Fruit fly (Drosophila melanogaster) whole organism, embryonic: ENCODE results near the gene wrm2.

ENCODE experiments used
- Adf1 ChIP-seq: fragments of 200-800 bp; sonication (Bioruptor generic); IDR thresholded peaks from 2 replicates; pipeline ENCODE4 v1.3.6; 2022; ENCODE audit warnings: missing biosample characterization, missing genetic modification characterization
- CG14441 ChIP-seq: fragments of 200-800 bp; sonication (Bioruptor generic); IDR thresholded peaks from 2 replicates; pipeline ENCODE4 v1.3.6; 2022; ENCODE audit warnings: missing biosample characterization, missing genetic modification characterization
- CG1603 ChIP-seq: fragments of 200-800 bp; sonication (Bioruptor generic); optimal IDR thresholded peaks from 2 replicates; lab custom pipeline; 2019; ENCODE audit warnings: missing biosample characterization, mild to moderate bottlenecking, missing genetic modification characterization, moderate library complexity
- CG1647 ChIP-seq: fragments of 200-800 bp; sonication (Bioruptor generic); optimal IDR thresholded peaks from 3 replicates; lab custom pipeline; 2016; ENCODE audit warnings: missing biosample characterization, missing genetic modification characterization
- CG17328 ChIP-seq: fragments of 200-800 bp; sonication (Bioruptor generic); IDR thresholded peaks from 2 replicates; pipeline ENCODE4 v1.3.6; 2022; ENCODE audit warnings: missing biosample characterization, missing genetic modification characterization
- CG17359 ChIP-seq: fragments of 200-800 bp; sonication (Bioruptor generic); optimal IDR thresholded peaks from 3 replicates; lab custom pipeline; 2018; ENCODE audit warnings: missing biosample characterization, mild to moderate bottlenecking, missing genetic modification characterization, moderate library complexity
- CG18476 ChIP-seq: fragments of 200-800 bp; sonication (Bioruptor generic); optimal IDR thresholded peaks from 2 replicates; lab custom pipeline; 2016; ENCODE audit warnings: missing biosample characterization, mild to moderate bottlenecking, missing genetic modification characterization
- CG18599 ChIP-seq: fragments of 200-800 bp; sonication (Bioruptor generic); optimal IDR thresholded peaks from 3 replicates; lab custom pipeline; 2017; ENCODE audit warnings: missing biosample characterization, missing genetic modification characterization, mild to moderate bottlenecking, moderate library complexity, missing genetic modification reagents
- CG2889 ChIP-seq: fragments of 200-800 bp; sonication (Bioruptor generic); IDR thresholded peaks from 3 replicates; pipeline ENCODE4 v1.3.6; 2022; ENCODE audit warnings: missing biosample characterization, missing genetic modification characterization
- CG33557 ChIP-seq: fragments of 200-800 bp; sonication (Bioruptor generic); optimal IDR thresholded peaks from 2 replicates; lab custom pipeline; 2019; ENCODE audit warnings: missing biosample characterization, mild to moderate bottlenecking, missing genetic modification characterization, moderate library complexity
- CG34422 ChIP-seq: fragments of 200-800 bp; sonication (Bioruptor generic); IDR thresholded peaks from 3 replicates; pipeline ENCODE4 v1.3.6; 2022; ENCODE audit warnings: missing biosample characterization, missing genetic modification characterization
- CG4360 ChIP-seq: fragments of 200-800 bp; sonication (Bioruptor generic); IDR thresholded peaks from 2 replicates; pipeline ENCODE4 v1.3.6; 2022; ENCODE audit warnings: missing biosample characterization, missing genetic modification characterization
- CG4424 ChIP-seq: fragments of 200-800 bp; sonication (Bioruptor generic); optimal IDR thresholded peaks from 3 replicates; lab custom pipeline; 2016; ENCODE audit warnings: missing biosample characterization, missing genetic modification characterization
- CG6175 ChIP-seq: fragments of 200-800 bp; sonication (Bioruptor generic); IDR thresholded peaks from 3 replicates; pipeline ENCODE4 v1.3.6; 2022; ENCODE audit warnings: missing biosample characterization, missing genetic modification characterization
- CG6654 ChIP-seq: fragments of 200-800 bp; sonication (Bioruptor generic); optimal IDR thresholded peaks from 2 replicates; lab custom pipeline; 2017; ENCODE audit warnings: missing biosample characterization, mild to moderate bottlenecking, missing genetic modification characterization
- CG8281 ChIP-seq: fragments of 200-800 bp; sonication (Bioruptor generic); optimal IDR thresholded peaks from 2 replicates; lab custom pipeline; 2018; ENCODE audit warnings: missing biosample characterization, mild to moderate bottlenecking, missing genetic modification characterization, moderate library complexity
- CG8924 ChIP-seq: fragments of 200-800 bp; optimal IDR thresholded peaks from 3 replicates; lab custom pipeline; 2019; ENCODE audit warnings: missing biosample characterization, mild to moderate bottlenecking, missing genetic modification characterization, moderate library complexity
- Deaf1 ChIP-seq: fragments of 200-800 bp; optimal IDR thresholded peaks from 3 replicates; lab custom pipeline; 2019; ENCODE audit warnings: missing biosample characterization, mild to moderate bottlenecking, missing genetic modification characterization, moderate library complexity
- Doc3 ChIP-seq: fragments of 200-800 bp; sonication (Bioruptor generic); IDR thresholded peaks from 3 replicates; pipeline ENCODE4 v1.3.6; 2022; ENCODE audit warnings: missing biosample characterization, missing genetic modification characterization; ENCODE audit not compliant: partially characterized antibody
- Elba2 ChIP-seq: fragments of 200-800 bp; sonication (Bioruptor generic); optimal IDR thresholded peaks from 3 replicates; lab custom pipeline; 2016; ENCODE audit warnings: missing biosample characterization, missing genetic modification characterization
- Fer1 ChIP-seq: fragments of 200-800 bp; sonication (Bioruptor generic); optimal IDR thresholded peaks from 2 replicates; lab custom pipeline; 2017; ENCODE audit warnings: missing biosample characterization, mild to moderate bottlenecking, missing genetic modification characterization
- H2.0 ChIP-seq: fragments of 200-800 bp; sonication (Bioruptor generic); IDR thresholded peaks from 2 replicates; pipeline ENCODE4 v1.3.6; 2022; ENCODE audit warnings: missing biosample characterization, missing genetic modification characterization
- Hand ChIP-seq: fragments of 200-800 bp; sonication (Bioruptor generic); optimal IDR thresholded peaks from 2 replicates; lab custom pipeline; 2017; ENCODE audit warnings: mild to moderate bottlenecking, missing biosample characterization, missing genetic modification reagents, missing genetic modification characterization
- Nf-YB ChIP-seq: fragments of 200-800 bp; sonication (Bioruptor generic); optimal IDR thresholded peaks from 3 replicates; lab custom pipeline; 2019; ENCODE audit warnings: missing biosample characterization, mild to moderate bottlenecking, missing genetic modification characterization, moderate library complexity
- Nf-YC ChIP-seq: fragments of 200-800 bp; optimal IDR thresholded peaks from 3 replicates; lab custom pipeline; 2019; ENCODE audit warnings: missing biosample characterization, mild to moderate bottlenecking, missing genetic modification characterization, moderate library complexity
- Pdp1 ChIP-seq, 2 experiments: fragments of 200-800 bp; sonication (Bioruptor generic); optimal IDR thresholded peaks; 3 replicates each; lab custom pipeline; 2016; ENCODE audit warnings: missing biosample characterization in 2 of 2, missing genetic modification characterization in 2 of 2, mild to moderate bottlenecking in 1 of 2, moderate library complexity in 1 of 2
- Xrp1 ChIP-seq: fragments of 200-800 bp; sonication (Bioruptor generic); IDR thresholded peaks from 2 replicates; pipeline ENCODE4 v1.3.6; 2022; ENCODE audit warnings: missing biosample characterization, missing genetic modification characterization
- YL-1 ChIP-seq: fragments of 200-800 bp; sonication (Bioruptor generic); optimal IDR thresholded peaks from 3 replicates; lab custom pipeline; 2017; ENCODE audit warnings: missing biosample characterization, mild to moderate bottlenecking, missing genetic modification characterization
- aop ChIP-seq: fragments of 200-800 bp; sonication (Bioruptor generic); IDR thresholded peaks from 2 replicates; pipeline ENCODE4 v1.3.6; 2022; ENCODE audit warnings: missing biosample characterization, missing genetic modification characterization
- ara ChIP-seq: fragments of 200-800 bp; sonication (Bioruptor generic); IDR thresholded peaks from 2 replicates; pipeline ENCODE4 v1.3.6; 2022; ENCODE audit warnings: missing biosample characterization, missing genetic modification characterization
- cg ChIP-seq: fragments of 200-800 bp; sonication (Bioruptor generic); optimal IDR thresholded peaks from 3 replicates; lab custom pipeline; 2019; ENCODE audit warnings: missing biosample characterization, mild to moderate bottlenecking, missing genetic modification characterization, moderate library complexity
- chinmo ChIP-seq: fragments of 200-800 bp; sonication (Bioruptor generic); IDR thresholded peaks from 4 replicates; pipeline ENCODE4 v1.3.6; 2022; ENCODE audit warnings: missing biosample characterization, missing genetic modification characterization; ENCODE audit not compliant: partially characterized antibody
- ewg ChIP-seq: fragments of 200-800 bp; sonication (Bioruptor generic); optimal IDR thresholded peaks from 3 replicates; lab custom pipeline; 2017; ENCODE audit warnings: mild to moderate bottlenecking, missing biosample characterization, missing genetic modification reagents, missing genetic modification characterization
- fru ChIP-seq: fragments of >200 bp; optimal IDR thresholded peaks from 2 replicates; lab custom pipeline; 2017
- gfzf ChIP-seq: fragments of 200-800 bp; sonication (Bioruptor generic); optimal IDR thresholded peaks from 2 replicates; lab custom pipeline; 2016; ENCODE audit warnings: missing biosample characterization, mild to moderate bottlenecking, missing genetic modification characterization, moderate library complexity
- gro ChIP-seq: fragments of 200-800 bp; sonication (Bioruptor generic); optimal IDR thresholded peaks from 2 replicates; lab custom pipeline; 2016; ENCODE audit warnings: missing biosample characterization, missing genetic modification characterization
- gt ChIP-seq: fragments of 200-800 bp; sonication (Bioruptor generic); IDR thresholded peaks from 2 replicates; pipeline ENCODE4 v1.3.6; 2022; ENCODE audit warnings: missing biosample characterization, missing genetic modification characterization
- insv ChIP-seq, 2 experiments: fragments of 200-800 bp; sonication (Bioruptor generic); optimal IDR thresholded peaks; 3 replicates each; lab custom pipeline; 2016 to 2018; ENCODE audit warnings: missing biosample characterization in 2 of 2, missing genetic modification characterization in 2 of 2
- lilli ChIP-seq: fragments of 200-800 bp; sonication (Bioruptor generic); optimal IDR thresholded peaks from 3 replicates; lab custom pipeline; 2016; ENCODE audit warnings: missing biosample characterization, missing genetic modification characterization
- lola ChIP-seq, 3 experiments: fragments of >200 bp in 2 of 3; fragments of 200-800 bp in 1 of 3; sonication (Bioruptor generic) in 1 of 3; optimal IDR thresholded peaks; 2 replicates each; lab custom pipeline; 2017 to 2019; ENCODE audit warnings: missing biosample characterization in 3 of 3, missing genetic modification characterization in 3 of 3, mild to moderate bottlenecking in 1 of 3, moderate library complexity in 1 of 3
- nom ChIP-seq: fragments of 200-800 bp; sonication (Bioruptor generic); optimal IDR thresholded peaks from 2 replicates; lab custom pipeline; 2017; ENCODE audit warnings: missing biosample characterization, missing genetic modification characterization, mild to moderate bottlenecking, moderate library complexity, missing genetic modification reagents
- oc ChIP-seq: fragments of 200-800 bp; sonication (Bioruptor generic); optimal IDR thresholded peaks from 2 replicates; lab custom pipeline; 2018; ENCODE audit warnings: missing biosample characterization, mild to moderate bottlenecking, missing genetic modification characterization, moderate library complexity
- pho ChIP-seq: fragments of 200-800 bp; sonication (Bioruptor generic); optimal IDR thresholded peaks from 2 replicates; lab custom pipeline; 2016; ENCODE audit warnings: missing biosample characterization, missing genetic modification characterization
- pros ChIP-seq: fragments of 200-800 bp; sonication (Bioruptor generic); optimal IDR thresholded peaks from 3 replicates; lab custom pipeline; 2019; ENCODE audit warnings: missing biosample characterization, mild to moderate bottlenecking, missing genetic modification characterization, moderate library complexity
- psq ChIP-seq: fragments of 200-800 bp; sonication (Bioruptor generic); optimal IDR thresholded peaks from 2 replicates; lab custom pipeline; 2017; ENCODE audit warnings: missing biosample characterization, missing genetic modification characterization
- repo ChIP-seq: fragments of 200-800 bp; sonication (Bioruptor generic); optimal IDR thresholded peaks from 2 replicates; lab custom pipeline; 2016; ENCODE audit warnings: missing biosample characterization, missing genetic modification characterization
- sens ChIP-seq: fragments of 200-800 bp; sonication (Bioruptor generic); peaks from one replicate; lab custom pipeline; 2016; ENCODE audit warnings: missing biosample characterization, missing genetic modification characterization
- sisA ChIP-seq: fragments of 200-800 bp; sonication (Bioruptor generic); IDR thresholded peaks from 2 replicates; pipeline ENCODE4 v1.3.6; 2022; ENCODE audit warnings: missing biosample characterization, missing genetic modification characterization
- sqz ChIP-seq: fragments of 200-800 bp; sonication (Bioruptor generic); optimal IDR thresholded peaks from 3 replicates; lab custom pipeline; 2018; ENCODE audit warnings: missing biosample characterization, mild to moderate bottlenecking, missing genetic modification characterization
- usp ChIP-seq: fragments of >200 bp; optimal IDR thresholded peaks from 2 replicates; lab custom pipeline; 2017; ENCODE audit warnings: missing biosample characterization, missing genetic modification characterization

wrm2 gene

DNA sequence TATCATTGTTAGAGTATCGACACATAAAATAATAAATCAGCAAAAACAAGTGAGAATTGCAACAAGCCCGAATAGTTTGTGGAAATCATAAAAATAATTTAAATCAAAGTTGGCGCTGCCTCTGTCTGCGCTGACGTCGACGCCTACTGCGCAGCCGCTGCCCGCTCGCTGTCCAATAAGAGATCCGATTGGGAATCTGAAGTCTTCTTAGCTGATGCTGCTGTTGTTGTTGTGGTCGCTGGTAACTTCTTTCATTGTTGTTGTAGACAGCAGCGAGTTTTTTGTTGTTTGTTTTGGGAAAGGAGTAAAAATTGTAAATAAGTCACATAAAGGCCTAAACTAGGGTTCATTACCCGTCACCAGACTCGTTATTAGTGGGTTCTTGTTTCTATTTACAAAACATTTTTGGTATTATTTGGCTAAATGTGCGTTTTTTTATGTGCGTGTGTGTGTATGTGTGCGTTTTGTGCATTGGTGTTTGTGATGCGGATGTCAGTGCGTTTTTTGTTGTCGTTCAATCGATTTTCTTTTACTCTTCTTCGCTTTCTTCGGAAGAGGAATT is 29.8 kb upstream of the wrm2 start:
- TF ChIP-seq sqz, result peak; percentile 4
- peak; percentile 69 for TF ChIP-seq cg (GFP tag; lab: Kevin White, UChicago)
- peak; percentile 14 for TF ChIP-seq CG8924 (tag; lab: Kevin White, UChicago)
- TF ChIP-seq insv (GFP tag; optimal IDR thresholded peaks at IDR 0.05; lab: Kevin White, UChicago), result peak; percentile 59 to 96
- peak; percentile 85 for TF ChIP-seq Adf1 (GFP tag; lab: Robert Waterston, UW)
- peak; percentile 35 for TF ChIP-seq pros (GFP tag; lab: Kevin White, UChicago)
- TF ChIP-seq gt (GFP tag; lab: Robert Waterston, UW), result no peak
- TF ChIP-seq Nf-YC (tag; lab: Kevin White, UChicago), result peak; percentile 47
- no peak for TF ChIP-seq CG1647 (GFP tag; lab: Kevin White, UChicago)
- peak; percentile 3; the same call in 1 of the 2 replicates for TF ChIP-seq aop (GFP tag; lab: Robert Waterston, UW)
- TF ChIP-seq CG18599 (GFP tag; lab: Kevin White, UChicago), result no peak
- peak; percentile 61 for TF ChIP-seq sens (GFP tag; lab: Kevin White, UChicago)
- peak; percentile 24 for TF ChIP-seq CG33557 (GFP tag; lab: Kevin White, UChicago)
- no peak for TF ChIP-seq Fer1
- TF ChIP-seq Elba2 (GFP tag; lab: Kevin White, UChicago), result peak; percentile 51
- TF ChIP-seq CG6654 (GFP tag; lab: Kevin White, UChicago), result no peak
- TF ChIP-seq H2.0, result no peak
- TF ChIP-seq CG4360 (GFP tag; lab: Robert Waterston, UW), result peak; percentile 97
- 0 out of 3 replicates have a peak, but pooled peaks have one; percentile 14 for TF ChIP-seq CG34422 (GFP tag; lab: Robert Waterston, UW)
- no peak for TF ChIP-seq Pdp1 (GFP tag; optimal IDR thresholded peaks at IDR 0.05; lab: Kevin White, UChicago)
- TF ChIP-seq Nf-YB, result peak; percentile 43
- TF ChIP-seq Deaf1 (tag; lab: Kevin White, UChicago), result no peak

dm6 chr3L:7361095-7361522 is 26.1 kb upstream of the wrm2 start:
- no peak for TF ChIP-seq CG17328 (GFP tag; lab: Robert Waterston, UW)
- no peak for TF ChIP-seq gfzf (GFP tag; lab: Kevin White, UChicago)
- no peak for TF ChIP-seq CG4424 (GFP tag; lab: Kevin White, UChicago)
- TF ChIP-seq usp (GFP tag; lab: Kevin White, UChicago), result no peak
- 0 out of 4 replicates have a peak, but pooled peaks have one; percentile 8 for TF ChIP-seq chinmo (GFP tag; lab: Robert Waterston, UW)
- TF ChIP-seq Hand, result no peak
- no peak for TF ChIP-seq fru (lab: Kevin White, UChicago)
- peak; percentile 75 for TF ChIP-seq CG17359 (tag; lab: Kevin White, UChicago)
- TF ChIP-seq oc (tag; lab: Kevin White, UChicago), result peak; percentile 50
- TF ChIP-seq psq (GFP tag; lab: Kevin White, UChicago), result no peak
- TF ChIP-seq CG18476 (GFP tag; lab: Kevin White, UChicago), result no peak
- 0 out of 2 replicates have a peak, but pooled peaks have one; percentile 28 for TF ChIP-seq Xrp1
- TF ChIP-seq CG8281 (tag; lab: Kevin White, UChicago), result no peak
- TF ChIP-seq repo (GFP tag; lab: Kevin White, UChicago), result no peak
- TF ChIP-seq gro (GFP tag; lab: Kevin White, UChicago), result peak; percentile 40
- TF ChIP-seq ewg (GFP tag; lab: Kevin White, UChicago), result no peak
- no peak for TF ChIP-seq lola (GFP tag; optimal IDR thresholded peaks at IDR 0.05; lab: Kevin White, UChicago)
- TF ChIP-seq ara (GFP tag; lab: Robert Waterston, UW), result peak; percentile 46
- TF ChIP-seq lilli (GFP tag; lab: Kevin White, UChicago), result no peak
- TF ChIP-seq CG6175 (GFP tag; lab: Robert Waterston, UW), result no peak
- TF ChIP-seq Doc3 (GFP tag; lab: Robert Waterston, UW), result no peak
- peak; percentile 4 for TF ChIP-seq YL-1
- peak; percentile 31; the same call in 1 of the 2 replicates for TF ChIP-seq CG14441
- TF ChIP-seq CG1603 (tag; lab: Kevin White, UChicago), result peak; percentile 2
- no peak for TF ChIP-seq CG2889 (GFP tag; lab: Robert Waterston, UW)
- no peak for TF ChIP-seq sisA (GFP tag; lab: Robert Waterston, UW)
- TF ChIP-seq CG6654 (GFP tag; lab: Kevin White, UChicago), result no peak
- peak; percentile 57 for TF ChIP-seq nom (GFP tag; lab: Kevin White, UChicago)
- no peak for TF ChIP-seq pho
